Worm (Caenorhabditis elegans) whole organism, L3 larva: ENCODE data around the gene cyp-35A1.

Experiments used
- ama-1 ChIP-seq: fragments of 150-350 bp; optimal IDR thresholded peaks from 2 replicates; lab custom pipeline; 2018
- fkh-10 ChIP-seq: sonication (generic microtip); optimal IDR thresholded peaks from 2 replicates; lab custom pipeline; 2017; ENCODE audit warnings: missing biosample characterization, missing genetic modification reagents, missing genetic modification characterization
- hmg-11 ChIP-seq: sonication (generic microtip); optimal IDR thresholded peaks from 2 replicates; lab custom pipeline; 2016; ENCODE audit warnings: missing genetic modification characterization, missing compliant biosample characterization
- mml-1 ChIP-seq: fragments of 150-350 bp; sonication (generic microtip); optimal IDR thresholded peaks from 3 replicates; lab custom pipeline; 2014; ENCODE audit warnings: missing biosample characterization, missing genetic modification characterization
- nfya-1 ChIP-seq: sonication (generic microtip); optimal IDR thresholded peaks from 2 replicates; lab custom pipeline; 2017; ENCODE audit warnings: missing genetic modification characterization, mild to moderate bottlenecking, missing compliant biosample characterization, antibody characterized with exemption, moderate library complexity; ENCODE audit not compliant: insufficient read depth
- nhr-11 ChIP-seq: fragments of 150-350 bp; optimal IDR thresholded peaks from 2 replicates; lab custom pipeline; 2014; ENCODE audit warnings: missing biosample characterization, missing genetic modification characterization
- nhr-28 ChIP-seq: fragments of 150-350 bp; optimal IDR thresholded peaks from 2 replicates; lab custom pipeline; 2014; ENCODE audit warnings: missing biosample characterization, missing genetic modification characterization
- nhr-76 ChIP-seq: fragments of 150-350 bp; sonication (generic microtip); optimal IDR thresholded peaks from 5 replicates; lab custom pipeline; 2014; ENCODE audit warnings: missing biosample characterization, missing genetic modification characterization
- pha-4 ChIP-seq: fragments of 150-350 bp; optimal IDR thresholded peaks from 2 replicates; lab custom pipeline; 2014; ENCODE audit warnings: missing biosample characterization, missing genetic modification reagents, missing genetic modification characterization
- skn-1 ChIP-seq: fragments of 150-350 bp; optimal IDR thresholded peaks from 2 replicates; lab custom pipeline; 2014; ENCODE audit warnings: missing biosample characterization, missing genetic modification characterization
- snpc-4 ChIP-seq: fragments of 150-350 bp; optimal IDR thresholded peaks from 2 replicates; lab custom pipeline; 2014; ENCODE audit warnings: missing biosample characterization, missing genetic modification characterization

- TF ChIP-seq nfya-1 (tag; lab: Kevin White, UChicago) (no peak), snpc-4 (tag; lab: Kevin White, UChicago) (no peak), mml-1 (tag; lab: Kevin White, UChicago) (no peak), pha-4 (no peak), nhr-11 (tag; lab: Kevin White, UChicago) (no peak), nhr-76 (tag; lab: Kevin White, UChicago) (no peak), skn-1 (tag; lab: Kevin White, UChicago) (no peak), fkh-10 (GFP tag; lab: Kevin White, UChicago) (no peak), ama-1 (lab: Kevin White, UChicago) (no peak), hmg-11 (tag; lab: Kevin White, UChicago) (no peak), nhr-28 (tag; lab: Kevin White, UChicago) (no peak)
Observed at ce11 chrV:7379384-7379783, 17.8 kb upstream of the cyp-35A1 start, which contains the start of gene srsx-24.
